Worm (Caenorhabditis elegans) whole organism, L4 larva: ENCODE measurements around the gene flh-3.
"Not testable (repeated sequence)": the region's sequence is repeated elsewhere in the genome, so short reads cannot be mapped to it uniquely, and the experiment has no call there.

ENCODE experiments used
- F10B5.3 ChIP-seq: sonication (generic microtip); optimal IDR thresholded peaks from 2 replicates; lab custom pipeline; 2016; ENCODE audit warnings: mild to moderate bottlenecking, missing genetic modification characterization, missing compliant biosample characterization
- F26F4.8 ChIP-seq: fragments of 200-800 bp; sonication (Bioruptor generic); conservative IDR thresholded peaks from 2 replicates; pipeline ENCODE4 v1.3.6; 2022; ENCODE audit warnings: missing genetic modification characterization, missing compliant biosample characterization
- F37D6.2 ChIP-seq: sonication (generic microtip); optimal IDR thresholded peaks from 2 replicates; lab custom pipeline; 2016; ENCODE audit warnings: mild to moderate bottlenecking, missing genetic modification characterization, missing compliant biosample characterization
- T26A8.4 ChIP-seq: fragments of 200-800 bp; sonication (Bioruptor generic); IDR thresholded peaks from 2 replicates; pipeline ENCODE4 v1.3.6; 2022; ENCODE audit warnings: missing genetic modification characterization, missing compliant biosample characterization
- Y105C5A.15 ChIP-seq: fragments of 200-800 bp; sonication (Bioruptor generic); IDR thresholded peaks from 2 replicates; pipeline ENCODE4 v1.3.6; 2022; ENCODE audit warnings: missing genetic modification characterization, missing compliant biosample characterization
- Y48G9A.11 ChIP-seq: fragments of 200-800 bp; sonication (Bioruptor generic); IDR thresholded peaks from 2 replicates; pipeline ENCODE4 v1.3.6; 2022; ENCODE audit warnings: missing genetic modification reagents, missing genetic modification characterization, missing compliant biosample characterization
- ama-1 ChIP-seq: fragments of 150-350 bp; optimal IDR thresholded peaks from 2 replicates; lab custom pipeline; 2014; ENCODE audit warnings: inconsistent platforms, mixed read lengths
- ceh-20 ChIP-seq: fragments of 200-800 bp; sonication (Bioruptor generic); IDR thresholded peaks from 2 replicates; pipeline ENCODE4 v1.3.6; 2022; ENCODE audit warnings: missing genetic modification reagents, missing genetic modification characterization, missing compliant biosample characterization
- daf-12 ChIP-seq: fragments of 150-350 bp; optimal IDR thresholded peaks from 2 replicates; lab custom pipeline; 2014; ENCODE audit warnings: missing biosample characterization, missing genetic modification reagents, missing genetic modification characterization
- daf-8 ChIP-seq: fragments of 200-800 bp; sonication (Bioruptor generic); IDR thresholded peaks from 2 replicates; pipeline ENCODE4 v1.3.6; 2022; ENCODE audit warnings: missing genetic modification characterization, missing compliant biosample characterization
- dmd-6 ChIP-seq: fragments of 200-800 bp; sonication (Bioruptor generic); IDR thresholded peaks from 2 replicates; pipeline ENCODE4 v1.3.6; 2022; ENCODE audit warnings: missing genetic modification reagents, missing genetic modification characterization, missing compliant biosample characterization
- dmd-9 ChIP-seq: fragments of 200-800 bp; sonication (Bioruptor generic); IDR thresholded peaks from 2 replicates; pipeline ENCODE4 v1.3.6; 2022; ENCODE audit warnings: missing genetic modification reagents, missing genetic modification characterization, missing compliant biosample characterization
- egl-43 ChIP-seq: fragments of 200-800 bp; sonication (Bioruptor generic); IDR thresholded peaks from 2 replicates; pipeline ENCODE4 v1.3.6; 2022; ENCODE audit warnings: missing genetic modification reagents, missing genetic modification characterization, missing compliant biosample characterization
- fos-1 ChIP-seq: fragments of 150-350 bp; optimal IDR thresholded peaks from 2 replicates; lab custom pipeline; 2014; ENCODE audit warnings: missing biosample characterization, missing genetic modification characterization
- hlh-30 ChIP-seq: sonication (generic microtip); optimal IDR thresholded peaks from 2 replicates; lab custom pipeline; 2017; ENCODE audit warnings: antibody characterized with exemption, mild to moderate bottlenecking, missing genetic modification characterization, missing compliant biosample characterization; ENCODE audit not compliant: insufficient read depth
- lin-1 ChIP-seq: fragments of 200-800 bp; sonication (Bioruptor generic); IDR thresholded peaks from 2 replicates; pipeline ENCODE4 v1.3.6; 2022; ENCODE audit warnings: missing genetic modification reagents, missing genetic modification characterization, missing compliant biosample characterization
- lin-15B ChIP-seq: fragments of 150-350 bp; sonication (generic microtip); optimal IDR thresholded peaks from 3 replicates; lab custom pipeline; 2014; ENCODE audit warnings: missing biosample characterization, missing genetic modification characterization
- lin-29 ChIP-seq: fragments of 200-800 bp; sonication (Bioruptor generic); IDR thresholded peaks from 2 replicates; pipeline ENCODE4 v1.3.6; 2022; ENCODE audit warnings: missing genetic modification reagents, missing genetic modification characterization, missing compliant biosample characterization
- lir-3 ChIP-seq: sonication (generic microtip); optimal IDR thresholded peaks from 2 replicates; lab custom pipeline; 2016; ENCODE audit warnings: mild to moderate bottlenecking, missing genetic modification characterization, missing compliant biosample characterization
- mes-2 ChIP-seq: sonication (generic microtip); optimal IDR thresholded peaks from 2 replicates; lab custom pipeline; 2016; ENCODE audit warnings: missing genotype, mild to moderate bottlenecking, missing genetic modification characterization, missing compliant biosample characterization; ENCODE audit not compliant: poor library complexity, severe bottlenecking
- mxl-3 ChIP-seq: fragments of 200-800 bp; sonication (Bioruptor generic); optimal IDR thresholded peaks from 2 replicates; lab custom pipeline; 2018; ENCODE audit warnings: mild to moderate bottlenecking, missing genetic modification characterization, missing compliant biosample characterization
- nhr-11 ChIP-seq: fragments of 150-350 bp; optimal IDR thresholded peaks from 2 replicates; lab custom pipeline; 2014; ENCODE audit warnings: missing biosample characterization, missing genetic modification characterization
- nhr-111 ChIP-seq: fragments of 200-800 bp; sonication (Bioruptor generic); optimal IDR thresholded peaks from 2 replicates; lab custom pipeline; 2018; ENCODE audit warnings: mild to moderate bottlenecking, missing genetic modification characterization, missing compliant biosample characterization
- nhr-77 ChIP-seq: fragments of 150-350 bp; optimal IDR thresholded peaks from 2 replicates; lab custom pipeline; 2014; ENCODE audit warnings: missing biosample characterization, missing genetic modification characterization
- rbr-2 ChIP-seq: sonication (generic microtip); optimal IDR thresholded peaks from 2 replicates; lab custom pipeline; 2016; ENCODE audit warnings: missing genotype, missing genetic modification characterization, missing compliant biosample characterization
- saeg-2 ChIP-seq: fragments of 200-800 bp; sonication (Bioruptor generic); IDR thresholded peaks from 2 replicates; pipeline ENCODE4 v1.3.6; 2022; ENCODE audit warnings: missing genetic modification reagents, missing genetic modification characterization, missing compliant biosample characterization
- sdz-12 ChIP-seq: fragments of 200-800 bp; sonication (Bioruptor generic); optimal IDR thresholded peaks from 2 replicates; lab custom pipeline; 2018; ENCODE audit warnings: mild to moderate bottlenecking, missing genetic modification characterization, missing compliant biosample characterization
- unc-39 ChIP-seq: sonication (generic microtip); optimal IDR thresholded peaks from 2 replicates; lab custom pipeline; 2017; ENCODE audit warnings: missing biosample characterization, missing genetic modification characterization
- unc-62 ChIP-seq, 3 experiments: fragments of 150-350 bp in 1 of 3; sonication (generic microtip); optimal IDR thresholded peaks in 2 of 3; peaks in 1 of 3; 1 replicate in 1 of 3; 2 replicates in 2 of 3; lab custom pipeline; 2014 to 2017; ENCODE audit warnings: missing biosample characterization in 3 of 3, missing genetic modification characterization in 3 of 3, missing genetic modification reagents in 3 of 3, missing genotype in 1 of 3
- vab-7 ChIP-seq: fragments of 200-800 bp; sonication (Bioruptor generic); IDR thresholded peaks from 2 replicates; pipeline ENCODE4 v1.3.6; 2022; ENCODE audit warnings: missing genetic modification reagents, missing genetic modification characterization, missing compliant biosample characterization
- zip-11 ChIP-seq: fragments of 200-800 bp; sonication (Bioruptor generic); IDR thresholded peaks from 2 replicates; pipeline ENCODE4 v1.3.6; 2022; ENCODE audit warnings: missing genetic modification characterization, missing compliant biosample characterization
- ztf-7 ChIP-seq: fragments of 150-350 bp; optimal IDR thresholded peaks from 2 replicates; lab custom pipeline; 2014; ENCODE audit warnings: missing biosample characterization, missing genetic modification characterization

Gene flh-3

ce11 chrIV:9267581-9267980, 2.3 kb upstream of the flh-3 start:
- TF ChIP-seq vab-7 (GFP tag; lab: Robert Waterston, UW) (no peak), hlh-30 (tag; lab: Kevin White, UChicago) (no peak), F37D6.2 (tag; lab: Kevin White, UChicago) (no peak), fos-1 (tag; lab: Kevin White, UChicago) (no peak), F26F4.8 (GFP tag; lab: Robert Waterston, UW) (no peak), Y48G9A.11 (GFP tag; lab: Robert Waterston, UW) (no peak), zip-11 (GFP tag; lab: Robert Waterston, UW) (no peak), mes-2 (no peak), lin-1 (GFP tag; lab: Robert Waterston, UW) (no peak)

ce11 chrIV:9268916-9269315, 980 bp upstream of the flh-3 start:
- TF ChIP-seq F10B5.3 (tag; lab: Kevin White, UChicago) (no peak), lin-29 (GFP tag; lab: Robert Waterston, UW) (no peak)

ce11 chrIV:9274008-9274529, 4.2 kb downstream of the flh-3 start, which contains the start of gene nmy-3:
nmy-3 (plus strand) TSS chrIV:9274479.
- TF ChIP-seq unc-62 (GFP tag; optimal IDR thresholded peaks at IDR 0.05 in 1 of 2; lab: Kevin White, UChicago) = peak in 1 of 2 experiments; percentile 91
- no peak for TF ChIP-seq unc-62 (tag; optimal IDR thresholded peaks at IDR 0.05; lab: Kevin White, UChicago)
- no peak for TF ChIP-seq lin-15B

ce11 chrIV:9286305-9286704, 16.4 kb downstream of the flh-3 start, which contains the start of gene nhr-267:
nhr-267 (minus strand) TSS chrIV:9286405.
- TF ChIP-seq ama-1 (lab: Kevin White, UChicago); daf-12 (tag; lab: Kevin White, UChicago); dmd-9: not testable (repeated sequence)

ce11 chrIV:9289635-9290034, 19.7 kb downstream of the flh-3 start:
- TF ChIP-seq nhr-11 (tag; lab: Kevin White, UChicago) = no peak
- TF ChIP-seq ceh-20 (GFP tag; lab: Robert Waterston, UW) = no peak
- no peak for TF ChIP-seq lin-29 (GFP tag; lab: Robert Waterston, UW)
- TF ChIP-seq egl-43 (GFP tag; lab: Robert Waterston, UW) = no peak
- TF ChIP-seq Y105C5A.15 (GFP tag; lab: Robert Waterston, UW) = no peak
- TF ChIP-seq nhr-111 (GFP tag; lab: Kevin White, UChicago) = no peak
- TF ChIP-seq ztf-7 (tag; lab: Kevin White, UChicago) = no peak
- no peak for TF ChIP-seq nhr-77 (tag; lab: Kevin White, UChicago)
- no peak for TF ChIP-seq lin-1 (GFP tag; lab: Robert Waterston, UW)
- TF ChIP-seq unc-39 (tag; lab: Kevin White, UChicago) = no peak
- no peak for TF ChIP-seq T26A8.4 (GFP tag; lab: Robert Waterston, UW)
- no peak for TF ChIP-seq mxl-3 (GFP tag; lab: Kevin White, UChicago)
- no peak for TF ChIP-seq daf-8 (GFP tag; lab: Robert Waterston, UW)
- no peak for TF ChIP-seq lir-3 (tag; lab: Kevin White, UChicago)
- no peak for TF ChIP-seq hlh-30 (tag; lab: Kevin White, UChicago)
- TF ChIP-seq saeg-2 = no peak
- TF ChIP-seq rbr-2 (tag; lab: Kevin White, UChicago) = no peak
- TF ChIP-seq zip-11 (GFP tag; lab: Robert Waterston, UW) = no peak
- no peak for TF ChIP-seq dmd-6 (GFP tag; lab: Robert Waterston, UW)
- TF ChIP-seq sdz-12 (GFP tag; lab: Kevin White, UChicago) = no peak
- TF ChIP-seq, all 104 proteins: peak for 0
